Worm (Caenorhabditis elegans): ENCODE measurements around the gene F57H12.5.

DNA sequence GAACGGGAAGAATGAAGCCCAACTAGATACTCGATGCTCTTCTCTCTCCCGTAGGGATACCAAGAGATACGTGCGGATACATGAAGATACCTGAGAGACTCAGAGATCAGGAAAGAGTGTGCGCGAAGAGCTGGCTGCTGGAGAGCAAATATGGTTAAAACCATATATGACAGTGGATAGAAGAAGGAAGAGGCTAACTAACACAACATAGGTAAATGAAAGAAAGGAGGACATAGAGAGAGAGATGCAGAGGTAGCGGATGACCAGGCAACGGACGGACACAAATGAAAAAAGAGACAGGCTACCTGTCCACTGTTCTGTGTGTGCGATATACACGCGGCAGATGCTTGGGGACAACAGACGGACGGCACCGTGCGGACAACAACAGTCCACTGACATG lies 41.0 kb downstream of the F57H12.5 start:
- TF ChIP-seq attf-3 (GFP tag; conservative IDR thresholded peaks at IDR 0.05) (no peak), zfh-2 (GFP tag; conservative IDR thresholded peaks at IDR 0.05) (no peak), attf-5 (GFP tag; optimal IDR thresholded peaks at IDR 0.05) (no peak), nhr-90 (tag; optimal IDR thresholded peaks at IDR 0.05) (no peak), somi-1 (GFP tag; optimal IDR thresholded peaks at IDR 0.05) (no peak), F49E8.2 (tag; optimal IDR thresholded peaks at IDR 0.05; ENCODE audit: insufficient read depth) (no peak), rcor-1 (GFP tag; IDR thresholded peaks at IDR 0.05) (no peak), Y67H2A.10 (GFP tag; conservative IDR thresholded peaks at IDR 0.05) (no peak), tbx-9 (tag; optimal IDR thresholded peaks at IDR 0.05; ENCODE audit: borderline replicate concordance) (no peak), lin-35 (GFP tag; optimal IDR thresholded peaks at IDR 0.05) (no peak)
